Fruit fly (Drosophila melanogaster) whole organism, adult: ENCODE data around the gene CG11885.

ENCODE experiments used
- CG1620 ChIP-seq: fragments of 200-800 bp; sonication (Bioruptor generic); optimal IDR thresholded peaks from 2 replicates; lab custom pipeline; 2016; ENCODE audit warnings: missing biosample characterization, missing genetic modification characterization
- CG33017 ChIP-seq: fragments of 200-800 bp; sonication (Bioruptor generic); optimal IDR thresholded peaks from 2 replicates; lab custom pipeline; 2018; ENCODE audit warnings: missing biosample characterization, mild to moderate bottlenecking, missing genetic modification characterization, moderate library complexity
- Clk ChIP-seq: fragments of 200-800 bp; sonication (Bioruptor generic); optimal IDR thresholded peaks from 2 replicates; lab custom pipeline; 2017; ENCODE audit warnings: missing biosample characterization, missing genetic modification characterization
- Crg-1 ChIP-seq: fragments of 200-800 bp; sonication (Bioruptor generic); optimal IDR thresholded peaks from 2 replicates; lab custom pipeline; 2016; ENCODE audit warnings: missing biosample characterization, missing genetic modification characterization
- ovo ChIP-seq: fragments of 200-800 bp; sonication (Bioruptor generic); optimal IDR thresholded peaks from 2 replicates; lab custom pipeline; 2016; ENCODE audit warnings: missing biosample characterization, missing genetic modification characterization

DNA sequence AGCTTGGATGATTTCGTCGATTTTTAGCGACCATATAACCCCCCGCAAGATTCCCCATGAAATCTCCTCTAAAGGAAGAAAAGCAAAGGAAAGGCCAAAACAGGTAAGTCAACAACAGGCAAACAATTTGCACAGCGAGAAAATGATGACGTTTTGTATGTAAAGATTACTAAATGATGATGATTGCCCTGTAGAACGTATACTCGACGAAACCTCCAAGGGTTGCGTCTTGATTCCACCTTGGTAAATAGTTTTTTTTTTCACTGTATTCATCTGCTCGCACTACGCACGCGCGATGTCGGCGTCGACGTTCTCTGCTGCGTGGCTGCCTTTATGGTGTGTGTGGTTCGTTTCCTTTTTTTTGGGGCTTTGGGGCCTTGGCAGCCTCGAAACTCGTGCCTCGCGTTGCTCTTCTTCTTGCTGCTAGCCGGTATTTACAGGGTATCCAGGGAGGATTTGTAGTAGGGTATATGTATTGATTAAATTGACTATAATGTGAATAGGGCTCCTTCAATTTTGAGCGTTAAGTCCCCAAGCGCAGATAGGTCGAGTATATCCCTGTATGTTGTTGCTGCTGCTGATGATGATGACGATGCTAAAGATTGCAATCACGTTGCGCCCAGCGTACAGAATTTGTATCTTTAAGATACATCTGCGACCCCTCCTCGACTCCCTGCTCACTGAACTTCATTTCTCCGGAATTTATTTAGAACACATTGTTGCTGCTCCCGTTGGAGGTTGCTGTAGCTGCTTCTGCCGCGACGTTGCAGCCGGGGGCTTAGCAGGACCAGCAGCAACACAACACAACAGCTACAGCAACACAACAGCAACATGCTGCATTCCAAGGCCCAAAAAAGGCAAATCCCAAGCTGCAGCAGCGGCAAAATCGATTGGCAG lies 6.3 kb upstream of the CG11885 start:
- TF ChIP-seq ovo (GFP tag; lab: Kevin White, UChicago) (no peak), Clk (GFP tag; lab: Kevin White, UChicago) (no peak), CG1620 (no peak), CG33017 (tag; lab: Kevin White, UChicago) (no peak), Crg-1 (no peak)
